Worm (Caenorhabditis elegans): ENCODE results near the gene F49C5.5.

The F49C5.5 gene

ce11 chrII:12518809-12519344 lies 27.4 kb downstream of the F49C5.5 start, which contains the start of gene srh-70 (continued):
- TF ChIP-seq saeg-2 (GFP tag; IDR thresholded peaks at IDR 0.05) (peak; percentile 82; the same call in 1 of the 2 replicates), unc-39 (tag; optimal IDR thresholded peaks at IDR 0.05) (no peak), gei-8 (GFP tag; optimal IDR thresholded peaks at IDR 0.05) (no peak), dve-1 (tag; optimal IDR thresholded peaks at IDR 0.05; ENCODE audit: insufficient read depth) (peak; percentile 95), lin-13 (GFP tag; optimal IDR thresholded peaks at IDR 0.05) (no peak), ZK337.2 (GFP tag; IDR thresholded peaks at IDR 0.05) (no peak), rbr-2 (tag; optimal IDR thresholded peaks at IDR 0.05) (no peak), hlh-30 (tag; optimal IDR thresholded peaks at IDR 0.05; ENCODE audit: insufficient read depth) (peak; percentile 55), lin-39 (tag; optimal IDR thresholded peaks at IDR 0.05) (no peak), nhr-48 (tag; optimal IDR thresholded peaks at IDR 0.05) (peak; percentile 65), nhr-41 (GFP tag; IDR thresholded peaks at IDR 0.05) (no peak), D1046.2 (GFP tag; IDR thresholded peaks at IDR 0.05) (no peak), dmd-6 (GFP tag; IDR thresholded peaks at IDR 0.05) (peak; percentile 98), sdz-12 (GFP tag; optimal IDR thresholded peaks at IDR 0.05) (no peak), Y5F2A.4 (GFP tag; optimal IDR thresholded peaks at IDR 0.05) (no peak), hmg-1.1 (GFP tag; IDR thresholded peaks at IDR 0.05) (no peak), lsy-2 (tag; optimal IDR thresholded peaks at IDR 0.05) (no peak), Y75B8A.6 (GFP tag; IDR thresholded peaks at IDR 0.05) (peak; percentile 87; the same call in 1 of the 2 replicates), vab-7 (GFP tag; IDR thresholded peaks at IDR 0.05) (no peak), R02D3.7 (tag; optimal IDR thresholded peaks at IDR 0.05) (no peak), T26A8.4 (GFP tag; IDR thresholded peaks at IDR 0.05) (peak; percentile 64), ztf-7 (tag; optimal IDR thresholded peaks at IDR 0.05) (no peak), ceh-20 (GFP tag; IDR thresholded peaks at IDR 0.05) (no peak), unc-62 (GFP tag; optimal IDR thresholded peaks at IDR 0.05 in 1 of 2) (peak; percentile 69 to 97), unc-62 (tag; optimal IDR thresholded peaks at IDR 0.05) (no peak), aly-2 (tag; optimal IDR thresholded peaks at IDR 0.05) (no peak), F44E2.7 (GFP tag; IDR thresholded peaks at IDR 0.05) (no peak), nhr-6 (tag; optimal IDR thresholded peaks at IDR 0.05) (no peak), fkh-10 (GFP tag; optimal IDR thresholded peaks at IDR 0.05) (no peak), tra-1 (GFP tag; IDR thresholded peaks at IDR 0.05) (peak; percentile 91), nhr-77 (tag; optimal IDR thresholded peaks at IDR 0.05) (peak; percentile 86), ctbp-1 (GFP tag; IDR thresholded peaks at IDR 0.05) (peak; percentile 44; the same call in 1 of the 2 replicates), madf-5 (GFP tag; IDR thresholded peaks at IDR 0.05) (no peak), mxl-2 (GFP tag; conservative IDR thresholded peaks at IDR 0.05) (peak; percentile 70), tag-97 (GFP tag; IDR thresholded peaks at IDR 0.05) (no peak), dpl-1 (GFP tag; optimal IDR thresholded peaks at IDR 0.05) (no peak), nhr-237 (tag; optimal IDR thresholded peaks at IDR 0.05) (no peak), nhr-102 (tag; optimal IDR thresholded peaks at IDR 0.05) (peak; percentile 85), lir-3 (tag; optimal IDR thresholded peaks at IDR 0.05) (no peak), snpc-1.2 (GFP tag; IDR thresholded peaks at IDR 0.05) (no peak), set-16 (GFP tag; IDR thresholded peaks at IDR 0.05) (peak; percentile 69), T20F7.1 (GFP tag; optimal IDR thresholded peaks at IDR 0.05) (peak; percentile 71), daf-12 (tag; optimal IDR thresholded peaks at IDR 0.05) (no peak), F37D6.2 (tag; optimal IDR thresholded peaks at IDR 0.05) (no peak), ces-1 (GFP tag; optimal IDR thresholded peaks at IDR 0.05) (no peak), lin-1 (GFP tag; IDR thresholded peaks at IDR 0.05) (peak; percentile 49; the same call in 1 of the 2 replicates), Y48G9A.11 (GFP tag; IDR thresholded peaks at IDR 0.05) (no peak), nhr-28 (tag; optimal IDR thresholded peaks at IDR 0.05) (peak; percentile 79), ama-1 (optimal IDR thresholded peaks at IDR 0.05) (peak; percentile 74), ceh-82 (tag; optimal IDR thresholded peaks at IDR 0.05) (no peak), nhr-76 (tag; optimal IDR thresholded peaks at IDR 0.05) (no peak), F26F4.8 (GFP tag; conservative IDR thresholded peaks at IDR 0.05) (no peak)

Measured in whole organism, L4 larva.